Worm (Caenorhabditis elegans): ENCODE measurements around the gene W08F4.5.
"Not testable (repeated sequence)": the region's sequence is repeated elsewhere in the genome, so short reads cannot be mapped to it uniquely, and the experiment has no call there.

Gene W08F4.5

ce11 chrII:568776-569175 is at the start of gene W08F4.5:
W08F4.5 (minus strand) TSS chrII:568876.
- TF ChIP-seq elt-1 (tag; optimal IDR thresholded peaks at IDR 0.05; ENCODE audit: borderline replicate concordance, insufficient read depth): no peak

ce11 chrII:614701-615100 is 46.0 kb upstream of the W08F4.5 start:
- TF ChIP-seq ceh-43 (GFP tag; optimal IDR thresholded peaks at IDR 0.05): no peak
- no peak for TF ChIP-seq lsy-2 (tag; optimal IDR thresholded peaks at IDR 0.05)

ce11 chrII:612361-612760 is 43.7 kb upstream of the W08F4.5 start, which contains the start of gene clec-118:
clec-118 (minus strand) TSS chrII:612461.
- TF ChIP-seq mab-5 (tag; optimal IDR thresholded peaks at IDR 0.05); lin-13 (tag; optimal IDR thresholded peaks at IDR 0.05); elt-1 (tag; optimal IDR thresholded peaks at IDR 0.05; ENCODE audit: borderline replicate concordance, insufficient read depth): not testable (repeated sequence)

DNA sequence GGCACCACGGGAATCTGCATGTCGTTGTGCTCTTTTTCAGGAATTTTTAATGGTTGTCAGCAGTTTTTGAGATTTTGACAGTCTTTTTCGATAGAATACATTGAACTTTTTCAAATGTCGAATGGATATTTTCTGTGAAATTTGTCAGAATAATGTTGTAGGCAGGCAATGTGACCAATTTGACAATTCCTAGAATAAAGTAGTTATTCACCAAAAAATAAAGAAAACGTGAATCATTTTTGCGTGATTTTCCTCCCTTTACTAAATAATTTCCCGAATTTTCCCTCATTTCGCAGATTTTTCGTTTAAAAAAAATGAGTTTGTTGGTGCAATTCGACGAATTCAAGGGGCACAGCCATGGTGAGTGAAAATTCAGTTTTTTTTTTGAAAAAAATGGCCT is 40.1 kb upstream of the W08F4.5 start, which contains the start of gene W04H10.1:
W04H10.1 (plus strand) TSS at position 301 of the 400 bp plus-strand sequence.
- TF ChIP-seq ceh-83 (GFP tag; optimal IDR thresholded peaks at IDR 0.05): no peak
- no peak for TF ChIP-seq elt-3 (tag; optimal IDR thresholded peaks at IDR 0.05)
- no peak for TF ChIP-seq hlh-1 (tag; optimal IDR thresholded peaks at IDR 0.05)
- no peak for TF ChIP-seq nhr-12 (tag; optimal IDR thresholded peaks at IDR 0.05)
- TF ChIP-seq ces-1 (GFP tag; optimal IDR thresholded peaks at IDR 0.05): no peak
- no peak for TF ChIP-seq lin-13 (tag; optimal IDR thresholded peaks at IDR 0.05)
- TF ChIP-seq cnd-1 (tag; optimal IDR thresholded peaks at IDR 0.05): no peak
- no peak for TF ChIP-seq lsy-2 (tag; optimal IDR thresholded peaks at IDR 0.05)
- TF ChIP-seq lin-32 (GFP tag; optimal IDR thresholded peaks at IDR 0.05): no peak
- no peak for TF ChIP-seq zip-8 (tag; optimal IDR thresholded peaks at IDR 0.05)
- no peak for TF ChIP-seq ceh-39 (tag; optimal IDR thresholded peaks at IDR 0.05)
- TF ChIP-seq ztf-11 (tag; optimal IDR thresholded peaks at IDR 0.05): no peak
- TF ChIP-seq tbx-8 (GFP tag; optimal IDR thresholded peaks at IDR 0.05): no peak
- TF ChIP-seq ceh-43 (GFP tag; optimal IDR thresholded peaks at IDR 0.05): no peak
- TF ChIP-seq unc-120 (tag; optimal IDR thresholded peaks at IDR 0.05; ENCODE audit: poor library complexity, severe bottlenecking): no peak
- no peak for TF ChIP-seq nhr-76 (tag; optimal IDR thresholded peaks at IDR 0.05)
- no peak for TF ChIP-seq sptf-1 (tag; optimal IDR thresholded peaks at IDR 0.05)

DNA sequence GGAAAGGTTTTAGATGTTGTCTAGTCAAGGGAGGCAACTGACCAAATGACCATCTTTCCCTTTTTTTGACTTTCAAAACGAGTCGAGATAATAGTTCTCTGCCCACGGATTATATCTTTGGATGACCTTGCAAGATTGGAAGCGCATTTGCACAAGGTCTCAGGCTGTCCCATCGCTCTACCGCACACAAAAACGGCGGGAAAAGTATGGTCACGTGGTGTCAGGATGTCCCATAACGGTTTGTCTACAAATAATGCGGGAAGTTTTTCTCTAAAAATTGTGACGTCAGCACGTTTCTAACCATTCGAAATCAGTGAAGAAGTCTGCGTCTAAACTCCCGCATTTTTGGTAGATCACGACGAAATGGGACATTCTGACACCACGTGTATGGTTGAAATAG is 39.7 kb upstream of the W08F4.5 start, which contains the start of gene W04H10.6:
W04H10.6 (minus strand) TSS at position 101 of the 400 bp plus-strand sequence.
- TF ChIP-seq blmp-1 (tag; optimal IDR thresholded peaks at IDR 0.05): no peak
- TF ChIP-seq flh-1 (GFP tag; optimal IDR thresholded peaks at IDR 0.05): no peak
- no peak for TF ChIP-seq unc-120 (tag; optimal IDR thresholded peaks at IDR 0.05; ENCODE audit: poor library complexity, severe bottlenecking)
- TF ChIP-seq ham-2 (GFP tag; optimal IDR thresholded peaks at IDR 0.05): no peak
- TF ChIP-seq ceh-43 (GFP tag; optimal IDR thresholded peaks at IDR 0.05): no peak
- no peak for TF ChIP-seq snpc-4 (tag; optimal IDR thresholded peaks at IDR 0.05)
- no peak for TF ChIP-seq pha-4 (tag; optimal IDR thresholded peaks at IDR 0.05)
- no peak for TF ChIP-seq tbx-8 (GFP tag; optimal IDR thresholded peaks at IDR 0.05)
- TF ChIP-seq mab-5 (tag; optimal IDR thresholded peaks at IDR 0.05): no peak
- TF ChIP-seq sem-2 (GFP tag; optimal IDR thresholded peaks at IDR 0.05): no peak
- TF ChIP-seq mls-2 (tag; optimal IDR thresholded peaks at IDR 0.05): no peak

ce11 chrII:606033-606432 is 37.4 kb upstream of the W08F4.5 start, which contains the start of gene W04H10.5:
W04H10.5 (plus strand) TSS chrII:606333.
- TF ChIP-seq ztf-11 (tag; optimal IDR thresholded peaks at IDR 0.05) (no peak), hlh-1 (tag; optimal IDR thresholded peaks at IDR 0.05) (peak; percentile 66)

- TF ChIP-seq nhr-2 (tag; optimal IDR thresholded peaks at IDR 0.05) (no peak), unc-62 (GFP tag; optimal IDR thresholded peaks at IDR 0.05) (no peak)
These were observed 36.6 kb upstream of the W08F4.5 start, which contains the start of gene W04H10.2 for ce11 chrII:605267-605666. W04H10.2 (plus strand) TSS chrII:605567.
